Worm (Caenorhabditis elegans): Measurements from ENCODE around the gene H40L08.9.

DNA sequence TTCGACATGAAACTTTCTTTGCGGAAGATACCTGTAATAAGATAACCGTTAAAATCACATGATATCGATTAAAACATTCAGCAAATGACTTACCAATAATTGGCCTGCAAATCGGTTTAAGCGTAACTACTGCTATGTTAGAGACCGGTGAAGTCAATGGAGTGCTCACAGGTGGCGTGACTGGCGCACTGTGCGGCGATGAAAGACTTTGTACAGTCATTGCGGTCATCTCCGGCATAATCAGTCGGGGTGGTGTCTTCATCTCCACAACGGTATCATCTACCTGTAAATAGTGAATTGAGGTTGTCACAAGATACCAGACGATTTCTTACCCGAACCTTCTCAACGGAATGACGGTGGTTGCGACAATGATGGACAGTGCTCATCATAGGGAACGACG, 629 bp upstream of the H40L08.9 start:
- no peak for TF ChIP-seq R02D3.7 (tag; optimal IDR thresholded peaks at IDR 0.05)
- no peak for TF ChIP-seq fkh-10 (GFP tag; optimal IDR thresholded peaks at IDR 0.05)
- no peak for TF ChIP-seq ceh-82 (tag; optimal IDR thresholded peaks at IDR 0.05)
- no peak for TF ChIP-seq daf-19 (GFP tag; conservative IDR thresholded peaks at IDR 0.05)
- TF ChIP-seq snpc-4 (tag; optimal IDR thresholded peaks at IDR 0.05): no peak
- no peak for TF ChIP-seq nhr-11 (tag; optimal IDR thresholded peaks at IDR 0.05)
